Worm (Caenorhabditis elegans) whole organism, early embryonic: ENCODE data around the gene crh-2.

Experiments
- B0310.2 ChIP-seq: sonication (generic microtip); optimal IDR thresholded peaks from 2 replicates; lab custom pipeline; 2016; ENCODE audit warnings: mild to moderate bottlenecking, missing genetic modification characterization, missing compliant biosample characterization
- aly-1 ChIP-seq: sonication (generic microtip); optimal IDR thresholded peaks from 2 replicates; lab custom pipeline; 2016; ENCODE audit warnings: missing genetic modification characterization, missing compliant biosample characterization
- ama-1 ChIP-seq: fragments of 150-350 bp; optimal IDR thresholded peaks from 2 replicates; lab custom pipeline; 2014
- ets-7 ChIP-seq: sonication (generic microtip); optimal IDR thresholded peaks from 2 replicates; lab custom pipeline; 2016; ENCODE audit warnings: missing genotype, missing genetic modification characterization, missing compliant biosample characterization
- flt-1 ChIP-seq: fragments of 200-800 bp; sonication (Bioruptor generic); IDR thresholded peaks from 2 replicates; pipeline ENCODE4 v1.3.6; 2022; ENCODE audit warnings: missing genetic modification characterization, missing compliant biosample characterization
- hmbx-1 ChIP-seq: sonication (generic microtip); optimal IDR thresholded peaks from 2 replicates; lab custom pipeline; 2016; ENCODE audit warnings: mild to moderate bottlenecking, missing genetic modification characterization, missing compliant biosample characterization
- hnd-1 ChIP-seq: sonication (generic microtip); optimal IDR thresholded peaks from 2 replicates; lab custom pipeline; 2016; ENCODE audit warnings: missing genetic modification characterization, missing compliant biosample characterization
- pes-1 ChIP-seq: fragments of 200-800 bp; sonication (Bioruptor generic); IDR thresholded peaks from 2 replicates; pipeline ENCODE4 v1.3.6; 2022; ENCODE audit warnings: missing genetic modification reagents, missing genetic modification characterization, missing compliant biosample characterization
- scrt-1 ChIP-seq: fragments of 200-800 bp; sonication (Bioruptor generic); IDR thresholded peaks from 2 replicates; pipeline ENCODE4 v1.3.6; 2022; ENCODE audit warnings: missing genetic modification characterization, missing compliant biosample characterization
- sea-1 ChIP-seq: fragments of 200-800 bp; sonication (Bioruptor generic); conservative IDR thresholded peaks from 2 replicates; pipeline ENCODE4 v1.3.6; 2022; ENCODE audit warnings: missing genetic modification characterization, missing compliant biosample characterization
- tbx-11 ChIP-seq: fragments of 200-800 bp; sonication (Bioruptor generic); IDR thresholded peaks from 2 replicates; pipeline ENCODE4 v1.3.6; 2022; ENCODE audit warnings: missing genetic modification characterization, missing compliant biosample characterization
- tbx-37 ChIP-seq: fragments of 200-800 bp; sonication (Bioruptor generic); conservative IDR thresholded peaks from 2 replicates; pipeline ENCODE4 v1.3.6; 2022; ENCODE audit warnings: missing genetic modification reagents, missing genetic modification characterization, missing compliant biosample characterization

- TF ChIP-seq flt-1 (GFP tag; lab: Robert Waterston, UW) (no peak), ama-1 (lab: Kevin White, UChicago) (no peak), aly-1 (tag; lab: Kevin White, UChicago) (no peak), B0310.2 (tag; lab: Kevin White, UChicago) (no peak), sea-1 (GFP tag; lab: Robert Waterston, UW) (no peak), scrt-1 (GFP tag; lab: Robert Waterston, UW) (no peak), hmbx-1 (tag; lab: Kevin White, UChicago) (no peak), pes-1 (GFP tag; lab: Robert Waterston, UW) (no peak), hnd-1 (tag; lab: Kevin White, UChicago) (no peak), tbx-11 (GFP tag; lab: Robert Waterston, UW) (no peak), tbx-37 (no peak), ets-7 (tag; lab: Kevin White, UChicago) (no peak)
Measured at ce11 chrII:5211970-5212369, 24.6 kb upstream of the crh-2 start, which contains the start of gene C34F11.2.
